Worm (Caenorhabditis elegans): ENCODE measurements around the gene C35D10.5.

C35D10.5 gene

ce11 chrIII:4842173-4842572, 20.0 kb upstream of the C35D10.5 start, which contains the start of gene clec-156:
TSS of gene clec-156 (minus strand) at chrIII:4842273.
- TF ChIP-seq snpc-1.2 (GFP tag; IDR thresholded peaks at IDR 0.05) (no peak), hlh-11 (tag; optimal IDR thresholded peaks at IDR 0.05) (no peak), gei-8 (GFP tag; optimal IDR thresholded peaks at IDR 0.05) (no peak), unc-62 (GFP tag; optimal IDR thresholded peaks at IDR 0.05 in 1 of 2) (peak in 1 of 2 experiments; percentile 51), unc-62 (tag; optimal IDR thresholded peaks at IDR 0.05) (no peak)

- peak in 1 of 2 experiments; percentile 63 for TF ChIP-seq unc-62 (GFP tag; optimal IDR thresholded peaks at IDR 0.05 in 1 of 2)
- TF ChIP-seq unc-62 (tag; optimal IDR thresholded peaks at IDR 0.05), result no peak
- TF ChIP-seq mdl-1 (tag; optimal IDR thresholded peaks at IDR 0.05), result no peak
- TF ChIP-seq dmd-8 (GFP tag; IDR thresholded peaks at IDR 0.05), result no peak
- no peak for TF ChIP-seq Y105C5A.15 (GFP tag; IDR thresholded peaks at IDR 0.05)
Measured at ce11 chrIII:4844327-4844726, 17.8 kb upstream of the C35D10.5 start, which contains the start of the genes clec-157 and fkh-5. TSS of gene clec-157 (minus strand) at chrIII:4844427. TSS of gene fkh-5 (plus strand) at chrIII:4844662.

ce11 chrIII:4849739-4850138, 12.4 kb upstream of the C35D10.5 start, which contains the start of gene nonu-1:
TSS of gene nonu-1 (minus strand) at chrIII:4849907.
- peak; percentile 86 for TF ChIP-seq hlh-30 (tag; optimal IDR thresholded peaks at IDR 0.05; ENCODE audit: insufficient read depth)
- peak; percentile 11; the same call in 1 of the 2 replicates for TF ChIP-seq dmd-6 (GFP tag; IDR thresholded peaks at IDR 0.05)
- TF ChIP-seq aha-1 (tag), result peak; percentile 64
- TF ChIP-seq rbr-2 (tag; optimal IDR thresholded peaks at IDR 0.05), result no peak

ce11 chrIII:4850139-4850538, 12.0 kb upstream of the C35D10.5 start, which contains the start of gene F26A1.1:
TSS of gene F26A1.1 (plus strand) at chrIII:4850507.
- peak in 1 of 2 experiments; percentile 63 for TF ChIP-seq lsy-2 (tag; optimal IDR thresholded peaks at IDR 0.05)
- TF ChIP-seq daf-16 (GFP tag; optimal IDR thresholded peaks at IDR 0.05), result no peak
- TF ChIP-seq daf-16 (tag; optimal IDR thresholded peaks at IDR 0.05), result peak; percentile 6
- peak; percentile 50 for TF ChIP-seq mes-2 (tag; optimal IDR thresholded peaks at IDR 0.05; ENCODE audit: poor library complexity, severe bottlenecking)
- no peak for TF ChIP-seq mep-1 (tag; optimal IDR thresholded peaks at IDR 0.05)
- no peak for TF ChIP-seq rbr-2 (tag; optimal IDR thresholded peaks at IDR 0.05)
- TF ChIP-seq dpl-1 (GFP tag; optimal IDR thresholded peaks at IDR 0.05), result peak; percentile 70

- TF ChIP-seq aha-1 (tag) (peak; percentile 75), lin-1 (GFP tag; IDR thresholded peaks at IDR 0.05) (no peak)
Measured at ce11 chrIII:4852025-4852424, 10.1 kb upstream of the C35D10.5 start, which contains the start of gene ced-4. TSS of gene ced-4 (plus strand) at chrIII:4852325.

ce11 chrIII:4854918-4855317, 7.2 kb upstream of the C35D10.5 start, which contains the start of gene C35D10.8:
TSS of gene C35D10.8 (plus strand) at chrIII:4855218.
- no peak for TF ChIP-seq nhr-6 (tag; optimal IDR thresholded peaks at IDR 0.05)

- TF ChIP-seq dmd-6 (GFP tag; IDR thresholded peaks at IDR 0.05) (no peak), lin-38 (GFP tag; IDR thresholded peaks at IDR 0.05) (peak; percentile 35; the same call in 1 of the 2 replicates)
Measured at ce11 chrIII:4856109-4856508, 6.0 kb upstream of the C35D10.5 start, which contains the start of gene C35D10.7. TSS of gene C35D10.7 (plus strand) at chrIII:4856193.

- TF ChIP-seq unc-62 (GFP tag; optimal IDR thresholded peaks at IDR 0.05 in 1 of 2) (peak in 1 of 2 experiments; percentile 98), unc-62 (tag; optimal IDR thresholded peaks at IDR 0.05) (no peak), nhr-76 (tag; optimal IDR thresholded peaks at IDR 0.05) (no peak), tag-97 (GFP tag; IDR thresholded peaks at IDR 0.05) (no peak), arid-1 (GFP tag; conservative IDR thresholded peaks at IDR 0.05) (no peak)
Measured at ce11 chrIII:4856992-4857391, 5.2 kb upstream of the C35D10.5 start.

- TF ChIP-seq ceh-82 (tag; optimal IDR thresholded peaks at IDR 0.05) (no peak), snpc-1.2 (GFP tag; IDR thresholded peaks at IDR 0.05) (no peak), nhr-42 (GFP tag; IDR thresholded peaks at IDR 0.05) (no peak), aha-1 (tag) (no peak), T26A8.4 (GFP tag; IDR thresholded peaks at IDR 0.05) (no peak), D1046.2 (GFP tag; IDR thresholded peaks at IDR 0.05) (no peak), F44E2.7 (GFP tag; IDR thresholded peaks at IDR 0.05) (no peak), hif-1 (tag; optimal IDR thresholded peaks at IDR 0.05) (no peak), Y105C5A.15 (GFP tag; IDR thresholded peaks at IDR 0.05) (no peak), zfp-3 (GFP tag; conservative IDR thresholded peaks at IDR 0.05) (no peak), daf-19 (GFP tag; conservative IDR thresholded peaks at IDR 0.05) (no peak), cey-2 (tag; optimal IDR thresholded peaks at IDR 0.05; ENCODE audit: borderline replicate concordance, insufficient read depth) (no peak), lin-38 (GFP tag; IDR thresholded peaks at IDR 0.05) (no peak), gei-8 (GFP tag; optimal IDR thresholded peaks at IDR 0.05) (no peak), lin-29 (GFP tag; IDR thresholded peaks at IDR 0.05) (no peak)
Measured at ce11 chrIII:4859039-4859438, 3.1 kb upstream of the C35D10.5 start, which contains the start of gene C35D10.6. TSS of gene C35D10.6 (plus strand) at chrIII:4859339.

Data from whole organism, L4 larva.